Worm (Caenorhabditis elegans) whole organism, L2 larva: ENCODE data around the gene vps-53.

Experiments used
- R02D3.7 ChIP-seq: fragments of 150-350 bp; optimal IDR thresholded peaks from 2 replicates; lab custom pipeline; 2014; ENCODE audit warnings: missing biosample characterization, missing genetic modification characterization
- ceh-16 ChIP-seq: fragments of 150-350 bp; optimal IDR thresholded peaks from 2 replicates; lab custom pipeline; 2014; ENCODE audit warnings: missing biosample characterization, missing genetic modification characterization
- ceh-82 ChIP-seq: fragments of 150-350 bp; optimal IDR thresholded peaks from 2 replicates; lab custom pipeline; 2014; ENCODE audit warnings: missing biosample characterization, missing genetic modification characterization
- elt-1 ChIP-seq: fragments of 150-350 bp; optimal IDR thresholded peaks from 2 replicates; lab custom pipeline; 2014; ENCODE audit warnings: missing biosample characterization, missing genetic modification characterization
- elt-3 ChIP-seq: sonication (generic microtip); optimal IDR thresholded peaks from 2 replicates; lab custom pipeline; 2017; ENCODE audit warnings: missing biosample characterization, missing genetic modification characterization
- lin-39 ChIP-seq: fragments of 150-350 bp; optimal IDR thresholded peaks from 2 replicates; lab custom pipeline; 2014; ENCODE audit warnings: missing biosample characterization, missing genetic modification reagents, missing genetic modification characterization
- unc-39 ChIP-seq: fragments of 150-350 bp; optimal IDR thresholded peaks from 2 replicates; lab custom pipeline; 2014; ENCODE audit warnings: missing biosample characterization, missing genetic modification characterization
- ztf-4 ChIP-seq: fragments of 150-350 bp; optimal IDR thresholded peaks from 2 replicates; lab custom pipeline; 2014; ENCODE audit warnings: missing biosample characterization, missing genetic modification characterization

DNA sequence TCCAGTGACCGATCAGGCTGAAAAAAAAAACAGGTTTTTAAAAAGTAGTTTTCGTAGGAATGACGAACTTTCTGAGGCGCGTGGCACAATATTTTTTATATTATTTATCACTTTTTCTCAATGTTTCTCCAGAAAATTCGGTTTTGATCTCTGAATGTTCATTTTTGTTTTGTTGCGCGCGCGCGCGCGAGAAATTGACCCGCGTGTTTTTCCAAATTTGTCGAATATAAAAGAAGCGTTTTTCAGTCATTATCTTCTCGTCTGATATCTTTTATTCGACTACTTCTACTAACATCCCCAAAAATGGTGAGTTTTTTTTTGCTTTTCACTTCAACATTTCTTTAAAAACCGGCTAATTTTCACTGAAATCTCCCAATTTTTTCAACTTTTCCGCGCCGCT lies 1.5 kb upstream of the vps-53 start, which contains the start of gene rmd-1:
- TF ChIP-seq unc-39 (tag; lab: Kevin White, UChicago) (no peak), lin-39 (tag; lab: Kevin White, UChicago) (no peak), ceh-16 (tag; lab: Kevin White, UChicago) (no peak), ztf-4 (tag; lab: Kevin White, UChicago) (no peak), elt-3 (tag; lab: Kevin White, UChicago) (no peak), ceh-82 (no peak), elt-1 (tag; lab: Kevin White, UChicago) (no peak), R02D3.7 (no peak)
